Comparison of ENCODE assay signal across 2 fruit fly cellular contexts in the genomic region with DNA sequence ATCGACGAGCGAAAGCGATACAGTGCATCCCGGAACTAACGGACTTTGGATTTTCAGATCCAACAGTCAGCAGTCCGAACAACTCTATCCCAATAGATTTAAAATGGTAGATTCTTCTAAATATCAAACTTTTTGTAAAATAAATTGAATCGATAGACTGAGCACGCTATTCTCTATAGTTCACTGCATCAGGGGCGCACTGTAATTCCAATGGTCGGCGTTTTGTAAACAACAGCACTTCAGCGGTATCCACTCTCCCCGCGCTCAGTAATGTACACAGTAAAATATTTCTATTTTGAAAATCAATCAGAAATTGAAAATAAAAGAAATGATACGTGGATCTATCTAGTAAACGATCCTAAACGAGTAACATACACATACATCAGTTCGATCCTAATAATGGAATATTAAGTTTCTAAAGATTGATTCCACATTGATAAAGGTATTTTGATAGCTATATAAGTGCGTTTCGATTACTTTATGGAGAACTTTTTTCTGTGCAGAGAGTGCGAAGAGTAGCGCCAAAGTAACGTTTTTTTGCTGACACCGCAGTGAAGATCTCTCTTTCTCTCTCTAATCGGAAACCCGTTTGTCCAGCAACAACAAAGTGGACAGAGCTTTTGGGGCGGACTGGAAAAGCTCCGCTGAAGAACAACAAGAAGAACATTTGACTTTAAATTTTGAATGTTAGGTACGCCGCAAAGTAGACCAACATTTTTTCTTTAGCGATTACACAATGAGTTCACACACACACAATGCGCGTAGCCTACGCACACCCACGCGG.
A peak's percentile ranks its signal among the peaks of the same experiment; 100 is the strongest.
TF ChIP-seq lines count a peak whose summit lies in the region.

No protein-coding gene starts in this region.

TF ChIP-seq in whole organism, embryonic, 481 proteins besides CTCF, POLR2A, EP300 and RAD21 (continued from another document and continues in another):
- TF ChIP-seq kni (GFP tag; optimal IDR thresholded peaks at IDR 0.05; lab: Kevin White, UChicago) (peak; percentile 59), hb (GFP tag; IDR thresholded peaks at IDR 0.05; lab: Robert Waterston, UW; ENCODE audit: partially characterized antibody) (no peak), ap (GFP tag; IDR thresholded peaks at IDR 0.05; lab: Robert Waterston, UW) (peak; percentile 77), C15 (GFP tag; IDR thresholded peaks at IDR 0.05; lab: Robert Waterston, UW) (peak; percentile 79; the same call in 2 of the 3 replicates), Ets65A (GFP tag; lab: Kevin White, UChicago) (peak; percentile 98), CG12659 (GFP tag; optimal IDR thresholded peaks at IDR 0.05; lab: Kevin White, UChicago) (peak; percentile 88), mam (GFP tag; optimal IDR thresholded peaks at IDR 0.05; lab: Kevin White, UChicago) (peak; percentile 97), aop (GFP tag; IDR thresholded peaks at IDR 0.05; lab: Robert Waterston, UW) (peak; percentile 70), CG10431 (GFP tag; optimal IDR thresholded peaks at IDR 0.05; lab: Kevin White, UChicago) (peak; percentile 45), pfk (GFP tag; optimal IDR thresholded peaks at IDR 0.05; lab: Kevin White, UChicago) (peak; percentile 14), dm (GFP tag; optimal IDR thresholded peaks at IDR 0.05; lab: Kevin White, UChicago) (peak; percentile 74), Dll (GFP tag; IDR thresholded peaks at IDR 0.05; lab: Robert Waterston, UW; ENCODE audit: partially characterized antibody) (no peak), vvl (GFP tag; IDR thresholded peaks at IDR 0.05; lab: Robert Waterston, UW) (peak; percentile 98), repo (GFP tag; optimal IDR thresholded peaks at IDR 0.05; lab: Kevin White, UChicago) (peak; percentile 88), HLH3B (GFP tag; IDR thresholded peaks at IDR 0.05; lab: Robert Waterston, UW) (peak; percentile 92), CrebB (tag; optimal IDR thresholded peaks at IDR 0.05; lab: Kevin White, UChicago) (peak; percentile 84), maf-S (GFP tag; optimal IDR thresholded peaks at IDR 0.05; lab: Kevin White, UChicago) (peak; percentile 83), CG7745 (tag; optimal IDR thresholded peaks at IDR 0.05; lab: Kevin White, UChicago) (no peak), Nf-YA (GFP tag; IDR thresholded peaks at IDR 0.05; lab: Robert Waterston, UW) (peak; percentile 88), oc (tag; optimal IDR thresholded peaks at IDR 0.05; lab: Kevin White, UChicago) (peak; percentile 85), CG18011 (GFP tag; optimal IDR thresholded peaks at IDR 0.05; lab: Kevin White, UChicago) (peak; percentile 65), D (optimal IDR thresholded peaks at IDR 0.05; lab: Kevin White, UChicago) (no peak), D (GFP tag; optimal IDR thresholded peaks at IDR 0.05; lab: Kevin White, UChicago) (peak; percentile 81), CG6854 (GFP tag; optimal IDR thresholded peaks at IDR 0.05; lab: Kevin White, UChicago) (peak; percentile 90), Abd-B (GFP tag; optimal IDR thresholded peaks at IDR 0.05; lab: Kevin White, UChicago) (peak; percentile 89), CG18764 (GFP tag; optimal IDR thresholded peaks at IDR 0.05; lab: Kevin White, UChicago) (peak; percentile 80), CG12769 (tag; optimal IDR thresholded peaks at IDR 0.05; lab: Kevin White, UChicago) (peak; percentile 95), CG9727 (GFP tag; optimal IDR thresholded peaks at IDR 0.05; lab: Kevin White, UChicago) (peak; percentile 82), Adf1 (GFP tag; IDR thresholded peaks at IDR 0.05; lab: Robert Waterston, UW) (peak; percentile 54), gsb-n (tag; optimal IDR thresholded peaks at IDR 0.05; lab: Kevin White, UChicago) (peak; percentile 75), CG15601 (tag; optimal IDR thresholded peaks at IDR 0.05; lab: Kevin White, UChicago) (peak; percentile 76), CG9876 (GFP tag; optimal IDR thresholded peaks at IDR 0.05; lab: Kevin White, UChicago) (peak; percentile 69), onecut (GFP tag; IDR thresholded peaks at IDR 0.05; lab: Robert Waterston, UW) (peak; percentile 90), Rfx (GFP tag; IDR thresholded peaks at IDR 0.05; lab: Robert Waterston, UW) (peak; percentile 97), sima (GFP tag; optimal IDR thresholded peaks at IDR 0.05; lab: Kevin White, UChicago) (peak; percentile 80), gcm (GFP tag; optimal IDR thresholded peaks at IDR 0.05; lab: Kevin White, UChicago) (peak; percentile 78), CG14860 (GFP tag; IDR thresholded peaks at IDR 0.05; lab: Robert Waterston, UW; ENCODE audit: partially characterized antibody) (no peak), ewg (GFP tag; optimal IDR thresholded peaks at IDR 0.05; lab: Kevin White, UChicago) (peak; percentile 70), CG1602 (GFP tag; optimal IDR thresholded peaks at IDR 0.05; lab: Kevin White, UChicago) (peak; percentile 76), CG17186 (GFP tag; optimal IDR thresholded peaks at IDR 0.05; lab: Kevin White, UChicago) (peak; percentile 59), HmgD (GFP tag; optimal IDR thresholded peaks at IDR 0.05; lab: Kevin White, UChicago) (peak; percentile 88), CG15479 (GFP tag; optimal IDR thresholded peaks at IDR 0.05; lab: Kevin White, UChicago) (no peak), stwl (tag; optimal IDR thresholded peaks at IDR 0.05; lab: Kevin White, UChicago) (no peak), CG31224 (GFP tag; IDR thresholded peaks at IDR 0.05; lab: Robert Waterston, UW) (peak; percentile 86), Hr3 (GFP tag; optimal IDR thresholded peaks at IDR 0.05; lab: Kevin White, UChicago) (peak; percentile 78), CG4328 (GFP tag; optimal IDR thresholded peaks at IDR 0.05; lab: Kevin White, UChicago) (peak; percentile 94), CG12299 (tag; optimal IDR thresholded peaks at IDR 0.05; lab: Kevin White, UChicago) (peak; percentile 74), CG9437 (GFP tag; optimal IDR thresholded peaks at IDR 0.05; lab: Kevin White, UChicago) (peak; percentile 74), CG11247 (GFP tag; IDR thresholded peaks at IDR 0.05; lab: Robert Waterston, UW) (peak; percentile 93), unc-4 (GFP tag; IDR thresholded peaks at IDR 0.05; lab: Robert Waterston, UW; ENCODE audit: partially characterized antibody) (no peak), CG7839 (tag; optimal IDR thresholded peaks at IDR 0.05; lab: Kevin White, UChicago) (peak; percentile 92), D19A (tag; optimal IDR thresholded peaks at IDR 0.05; lab: Kevin White, UChicago) (peak; percentile 89), ftz-f1 (GFP tag; optimal IDR thresholded peaks at IDR 0.05; lab: Kevin White, UChicago) (peak; percentile 34), sna (GFP tag; IDR thresholded peaks at IDR 0.05; lab: Robert Waterston, UW; ENCODE audit: partially characterized antibody) (no peak), Atf-2 (GFP tag; optimal IDR thresholded peaks at IDR 0.05; lab: Kevin White, UChicago) (peak; percentile 83), grn (GFP tag; optimal IDR thresholded peaks at IDR 0.05; lab: Kevin White, UChicago) (peak; percentile 78), MTF-1 (GFP tag; optimal IDR thresholded peaks at IDR 0.05; lab: Kevin White, UChicago; ENCODE audit: borderline replicate concordance) (peak; percentile 63), gt (GFP tag; IDR thresholded peaks at IDR 0.05; lab: Robert Waterston, UW) (peak; percentile 65), CG11085 (GFP tag; IDR thresholded peaks at IDR 0.05; lab: Robert Waterston, UW) (peak; percentile 86), Lpt (GFP tag; optimal IDR thresholded peaks at IDR 0.05; lab: Kevin White, UChicago) (no peak)

TF ChIP-seq in whole organism, prepupa, 60 proteins besides CTCF, POLR2A, EP300 and RAD21 (continued from another document):
- TF ChIP-seq CG11762 (GFP tag; optimal IDR thresholded peaks at IDR 0.05; lab: Kevin White, UChicago; ENCODE audit: insufficient read depth) (peak; percentile 98), Sox15 (GFP tag; optimal IDR thresholded peaks at IDR 0.05; lab: Kevin White, UChicago) (peak; percentile 89), Blimp-1 (GFP tag; optimal IDR thresholded peaks at IDR 0.05; lab: Kevin White, UChicago) (peak; percentile 96), Lpt (GFP tag; optimal IDR thresholded peaks at IDR 0.05; lab: Kevin White, UChicago) (peak; percentile 95), esn (GFP tag; optimal IDR thresholded peaks at IDR 0.05; lab: Kevin White, UChicago) (peak; percentile 96), CG6854 (GFP tag; optimal IDR thresholded peaks at IDR 0.05; lab: Kevin White, UChicago) (peak; percentile 91), CG3919 (GFP tag; optimal IDR thresholded peaks at IDR 0.05; lab: Kevin White, UChicago) (peak; percentile 97), Eip78C (GFP tag; lab: Kevin White, UChicago) (peak; percentile 98), CG11294 (GFP tag; IDR thresholded peaks at IDR 0.05; lab: Robert Waterston, UW) (peak; percentile 95), Met (GFP tag; optimal IDR thresholded peaks at IDR 0.05; lab: Kevin White, UChicago) (peak; percentile 96), eg (GFP tag; IDR thresholded peaks at IDR 0.05; lab: Robert Waterston, UW) (peak; percentile 97), Sox102F (GFP tag; optimal IDR thresholded peaks at IDR 0.05; lab: Kevin White, UChicago) (peak; percentile 96), Sox14 (GFP tag; optimal IDR thresholded peaks at IDR 0.05; lab: Kevin White, UChicago) (peak; percentile 95), acj6 (GFP tag; optimal IDR thresholded peaks at IDR 0.05; lab: Kevin White, UChicago) (peak; percentile 95)
